Fruit fly (Drosophila melanogaster): ENCODE results near the gene CG5262.

Gene CG5262

dm6 chr3L:20400515-20400914 lies 29.8 kb downstream of the CG5262 start:
- no peak for TF ChIP-seq Rel (GFP tag; optimal IDR thresholded peaks at IDR 0.05)
- no peak for TF ChIP-seq Rel (tag; optimal IDR thresholded peaks at IDR 0.05)
- no peak for TF ChIP-seq sv (GFP tag; optimal IDR thresholded peaks at IDR 0.05)
- TF ChIP-seq Myc (optimal IDR thresholded peaks at IDR 0.05) = no peak
- no peak for TF ChIP-seq N (GFP tag; optimal IDR thresholded peaks at IDR 0.05)
- no peak for TF ChIP-seq h (GFP tag; optimal IDR thresholded peaks at IDR 0.05)
- no peak for TF ChIP-seq OdsH (GFP tag; optimal IDR thresholded peaks at IDR 0.05)

dm6 chr3L:20399550-20400109 lies 30.6 kb downstream of the CG5262 start:
- TF ChIP-seq pan (optimal IDR thresholded peaks at IDR 0.05) (no peak), Sp1 (GFP tag; optimal IDR thresholded peaks at IDR 0.05) (peak; percentile 93), CG9705 (GFP tag; optimal IDR thresholded peaks at IDR 0.05) (peak; percentile 85), brk (GFP tag; optimal IDR thresholded peaks at IDR 0.05) (peak; percentile 83), HLH106 (tag; optimal IDR thresholded peaks at IDR 0.05) (peak; percentile 91), tai (GFP tag; optimal IDR thresholded peaks at IDR 0.05) (peak; percentile 79), sv (GFP tag; optimal IDR thresholded peaks at IDR 0.05) (peak; percentile 87), jim (GFP tag; optimal IDR thresholded peaks at IDR 0.05) (peak; percentile 18), h (GFP tag; optimal IDR thresholded peaks at IDR 0.05) (peak; percentile 91), CG32264 (GFP tag; optimal IDR thresholded peaks at IDR 0.05) (peak; percentile 49), Dfd (GFP tag; optimal IDR thresholded peaks at IDR 0.05) (no peak), Hr83 (GFP tag; optimal IDR thresholded peaks at IDR 0.05; ENCODE audit: poor library complexity, severe bottlenecking) (peak; percentile 70), usp (GFP tag; optimal IDR thresholded peaks at IDR 0.05) (no peak), CrebA (GFP tag; optimal IDR thresholded peaks at IDR 0.05; ENCODE audit: borderline replicate concordance) (no peak), dl (GFP tag; optimal IDR thresholded peaks at IDR 0.05; ENCODE audit: insufficient read depth in 1 of 2, partially characterized antibody in 2 of 2) (no peak), Vsx2 (GFP tag; optimal IDR thresholded peaks at IDR 0.05; ENCODE audit: partially characterized antibody) (no peak), sage (GFP tag; optimal IDR thresholded peaks at IDR 0.05) (peak; percentile 83), Hnf4 (GFP tag; optimal IDR thresholded peaks at IDR 0.05) (peak; percentile 80), dsf (GFP tag; optimal IDR thresholded peaks at IDR 0.05; ENCODE audit: borderline replicate concordance) (no peak), ey (GFP tag; optimal IDR thresholded peaks at IDR 0.05) (peak; percentile 89), foxo (GFP tag; optimal IDR thresholded peaks at IDR 0.05) (peak; percentile 55 to 91), OdsH (GFP tag; optimal IDR thresholded peaks at IDR 0.05) (peak; percentile 91), Abd-B (GFP tag; optimal IDR thresholded peaks at IDR 0.05) (no peak), br (GFP tag; optimal IDR thresholded peaks at IDR 0.05) (peak; percentile 80), Myc (optimal IDR thresholded peaks at IDR 0.05) (no peak), Jra (GFP tag; optimal IDR thresholded peaks at IDR 0.05) (peak; percentile 71), fru (GFP tag; optimal IDR thresholded peaks at IDR 0.05) (peak; percentile 90), Rel (GFP tag; optimal IDR thresholded peaks at IDR 0.05) (peak; percentile 1), Rel (tag; optimal IDR thresholded peaks at IDR 0.05) (peak; percentile 71), GATAd (GFP tag; optimal IDR thresholded peaks at IDR 0.05) (no peak), woc (GFP tag; optimal IDR thresholded peaks at IDR 0.05) (peak; percentile 83), dmrt93B (GFP tag; optimal IDR thresholded peaks at IDR 0.05) (peak; percentile 78), Dif (GFP tag; optimal IDR thresholded peaks at IDR 0.05; ENCODE audit: partially characterized antibody) (no peak), lola (GFP tag; optimal IDR thresholded peaks at IDR 0.05) (no peak), rgr (GFP tag; optimal IDR thresholded peaks at IDR 0.05) (peak; percentile 90), psq (GFP tag; optimal IDR thresholded peaks at IDR 0.05) (peak; percentile 81), Hr78 (GFP tag; optimal IDR thresholded peaks at IDR 0.05) (no peak), Mio (GFP tag; optimal IDR thresholded peaks at IDR 0.05) (peak; percentile 82), N (GFP tag; optimal IDR thresholded peaks at IDR 0.05) (no peak)

All from whole organism, wandering third instar larva.